Worm (Caenorhabditis elegans) whole organism, L4/young adult: Measurements from ENCODE around the gene F57B9.8.

Experiments
- W03F9.2 ChIP-seq: fragments of 150-350 bp; optimal IDR thresholded peaks from 2 replicates; lab custom pipeline; 2014; ENCODE audit warnings: missing biosample characterization, missing genetic modification characterization
- dao-5 ChIP-seq: sonication (generic microtip); optimal IDR thresholded peaks from 2 replicates; lab custom pipeline; 2016; ENCODE audit warnings: missing genotype, missing genetic modification characterization, moderate library complexity, missing compliant biosample characterization
- him-1 ChIP-seq: sonication (generic microtip); optimal IDR thresholded peaks from 2 replicates; lab custom pipeline; 2016; ENCODE audit warnings: missing genotype, missing genetic modification reagents, missing genetic modification characterization, missing compliant biosample characterization

The F57B9.8 gene

DNA sequence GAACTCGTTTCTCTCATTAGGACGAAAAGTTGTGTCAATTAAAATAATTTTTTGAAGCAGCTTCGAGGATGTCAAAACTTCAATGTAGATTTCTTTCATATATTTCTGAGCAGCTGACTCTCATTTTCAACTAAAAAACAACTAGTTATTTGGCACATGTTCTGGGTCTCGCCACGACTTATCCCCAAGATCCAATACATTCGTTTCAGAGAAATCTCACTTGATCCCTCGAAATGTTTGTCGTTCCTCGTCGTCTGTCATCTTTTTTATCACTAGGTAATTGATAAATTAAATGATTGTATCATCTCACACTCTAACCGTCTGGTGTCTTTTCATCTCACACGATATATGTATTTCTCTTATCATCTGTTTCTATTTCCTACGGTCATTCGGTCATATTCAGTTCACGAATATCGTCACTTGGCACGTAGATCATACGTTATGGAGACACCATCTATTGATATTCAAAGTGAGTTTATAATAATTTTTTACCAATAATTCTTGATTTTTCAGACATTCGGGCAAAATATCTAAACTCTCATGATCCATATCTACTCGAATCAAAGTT, 26.9 kb upstream of the F57B9.8 start, which contains the start of the genes rpn-6.1 and F57B9.1:
rpn-6.1 (minus strand) TSS at position 65 of the 568 bp plus-strand sequence.
F57B9.1 (plus strand) TSS at position 154 of the 568 bp plus-strand sequence.
- no peak for TF ChIP-seq dao-5 (tag; lab: Kevin White, UChicago)
- no peak for TF ChIP-seq him-1 (tag; lab: Kevin White, UChicago)
- TF ChIP-seq W03F9.2 (tag; lab: Kevin White, UChicago) = no peak

ce11 chrIII:6961167-6961566, 26.0 kb upstream of the F57B9.8 start:
- TF ChIP-seq W03F9.2 (tag; lab: Kevin White, UChicago) = peak; percentile 42
- no peak for TF ChIP-seq him-1 (tag; lab: Kevin White, UChicago)

ce11 chrIII:6958674-6959241, 23.6 kb upstream of the F57B9.8 start:
- no peak for TF ChIP-seq him-1 (tag; lab: Kevin White, UChicago)
- no peak for TF ChIP-seq W03F9.2 (tag; lab: Kevin White, UChicago)
- TF ChIP-seq dao-5 (tag; lab: Kevin White, UChicago) = no peak

- no peak for TF ChIP-seq him-1 (tag; lab: Kevin White, UChicago)
- no peak for TF ChIP-seq dao-5 (tag; lab: Kevin White, UChicago)
- no peak for TF ChIP-seq W03F9.2 (tag; lab: Kevin White, UChicago)
Observed at ce11 chrIII:6955766-6956165, 20.6 kb upstream of the F57B9.8 start.

ce11 chrIII:6953978-6954377, 18.9 kb upstream of the F57B9.8 start:
- TF ChIP-seq dao-5 (tag; lab: Kevin White, UChicago) (no peak), him-1 (tag; lab: Kevin White, UChicago) (no peak), W03F9.2 (tag; lab: Kevin White, UChicago) (no peak)

DNA sequence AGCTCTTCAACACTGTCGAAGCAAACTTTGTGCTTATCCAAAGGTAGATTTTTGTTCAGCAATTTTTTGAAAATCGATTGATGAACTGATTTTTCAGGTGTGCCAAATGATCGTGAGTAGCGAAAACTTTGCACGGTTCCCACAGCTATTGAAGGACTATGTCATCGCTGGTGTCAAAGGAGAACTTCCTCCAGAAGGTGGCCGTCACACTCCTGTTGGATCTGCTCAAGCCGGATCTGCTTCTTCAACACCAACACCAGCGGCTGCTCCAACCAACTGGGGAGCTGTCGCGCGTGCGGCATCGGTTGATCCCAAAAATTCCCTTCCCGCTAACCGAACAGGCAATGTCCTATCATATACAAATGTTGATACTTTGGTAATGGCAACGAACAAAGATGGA, 18.3 kb upstream of the F57B9.8 start:
- TF ChIP-seq W03F9.2 (tag; lab: Kevin White, UChicago) (no peak), dao-5 (tag; lab: Kevin White, UChicago) (no peak), him-1 (tag; lab: Kevin White, UChicago) (no peak)

DNA sequence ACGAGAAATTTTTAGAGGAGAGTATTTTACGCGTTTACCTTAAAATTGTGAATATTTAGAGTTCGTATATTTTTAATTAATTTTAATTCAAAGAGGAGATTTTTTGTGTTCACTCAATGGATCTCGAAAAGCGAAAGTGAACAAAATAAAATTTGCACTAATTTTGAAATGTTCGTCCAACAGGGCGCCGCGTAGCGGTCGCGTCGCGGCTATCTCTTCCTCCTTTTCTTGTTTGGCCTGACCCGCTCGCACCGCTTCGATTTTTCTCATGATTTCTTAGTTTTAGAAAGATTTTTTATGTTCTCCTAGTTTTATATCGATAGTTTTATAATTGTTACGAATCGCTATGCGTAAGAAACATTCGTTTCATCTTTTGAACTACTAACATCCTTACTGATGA, 16.3 kb upstream of the F57B9.8 start:
- TF ChIP-seq W03F9.2 (tag; lab: Kevin White, UChicago) (no peak), dao-5 (tag; lab: Kevin White, UChicago) (no peak), him-1 (tag; lab: Kevin White, UChicago) (no peak)

DNA sequence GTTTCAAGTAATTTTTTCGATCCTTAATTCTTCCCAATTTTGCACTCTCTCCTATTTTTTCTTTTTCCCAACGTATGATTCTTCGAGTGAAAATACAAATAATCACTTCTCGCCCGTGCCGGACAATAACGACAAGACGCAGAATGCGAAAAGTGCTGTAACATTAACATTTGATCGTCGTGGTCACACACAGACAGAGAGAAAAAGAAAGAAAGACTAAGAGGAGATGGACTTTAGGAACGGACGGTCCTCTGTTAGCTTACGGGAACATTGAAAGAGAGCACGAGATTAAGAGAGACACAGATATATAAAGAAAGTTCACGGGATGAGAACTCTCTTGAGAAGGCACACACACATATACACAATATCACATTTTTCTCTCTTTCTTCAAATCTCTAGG, 12.8 kb upstream of the F57B9.8 start:
- no peak for TF ChIP-seq dao-5 (tag; lab: Kevin White, UChicago)
- TF ChIP-seq him-1 (tag; lab: Kevin White, UChicago) = no peak
- no peak for TF ChIP-seq W03F9.2 (tag; lab: Kevin White, UChicago)

ce11 chrIII:6946382-6946781, 11.3 kb upstream of the F57B9.8 start, which contains the start of gene let-711:
let-711 (plus strand) TSS chrIII:6946718.
- no peak for TF ChIP-seq dao-5 (tag; lab: Kevin White, UChicago)
- TF ChIP-seq him-1 (tag; lab: Kevin White, UChicago) = no peak
- TF ChIP-seq W03F9.2 (tag; lab: Kevin White, UChicago) = no peak

DNA sequence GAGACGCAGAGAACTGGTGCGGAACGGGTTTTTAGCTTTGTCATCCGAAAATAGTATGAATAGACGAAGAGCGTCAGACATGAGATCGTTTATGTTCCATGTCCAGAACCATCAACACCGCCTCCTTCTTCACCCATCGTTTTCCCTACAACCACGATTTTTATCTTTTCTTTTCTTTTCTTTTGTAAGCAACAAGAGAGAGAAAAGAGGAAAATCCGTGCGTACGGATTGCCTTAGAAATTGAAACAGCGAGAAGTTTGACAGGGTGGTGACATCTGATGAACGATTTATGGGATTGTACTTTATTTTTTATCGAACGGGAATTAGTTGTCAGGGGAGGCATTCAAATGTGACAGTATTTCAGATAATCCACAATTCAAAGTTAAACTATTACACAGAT, 10.6 kb upstream of the F57B9.8 start, which contains the start of gene abu-13:
abu-13 (minus strand) TSS at position 152 of the 400 bp plus-strand sequence.
- TF ChIP-seq him-1 (tag; lab: Kevin White, UChicago) = no peak
- TF ChIP-seq dao-5 (tag; lab: Kevin White, UChicago) = no peak
- TF ChIP-seq W03F9.2 (tag; lab: Kevin White, UChicago) = no peak

DNA sequence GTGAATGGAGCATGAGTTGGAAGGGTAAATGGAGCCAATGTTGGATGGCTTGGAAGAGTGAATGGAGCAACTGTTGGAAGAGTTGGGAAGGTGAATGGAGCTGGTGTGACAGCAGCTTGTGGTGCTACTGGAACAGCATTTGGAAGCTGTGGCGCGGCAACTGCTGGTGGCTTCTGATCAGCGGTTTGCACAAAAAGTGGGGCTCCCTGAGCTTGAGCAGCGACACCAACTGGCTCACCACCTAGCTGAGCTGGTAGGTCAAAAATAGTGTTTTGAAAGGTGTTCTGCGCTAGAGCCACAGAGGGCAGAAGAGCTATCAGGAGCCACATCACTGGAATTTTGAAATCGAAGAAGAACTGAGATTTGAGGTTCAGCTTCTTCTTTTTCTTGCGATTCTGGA, 10.2 kb upstream of the F57B9.8 start:
- no peak for TF ChIP-seq W03F9.2 (tag; lab: Kevin White, UChicago)
- no peak for TF ChIP-seq dao-5 (tag; lab: Kevin White, UChicago)
- TF ChIP-seq him-1 (tag; lab: Kevin White, UChicago) = no peak

ce11 chrIII:6939523-6939922, 4.4 kb upstream of the F57B9.8 start, which contains the start of gene F57B9.3:
F57B9.3 (plus strand) TSS chrIII:6939823.
- TF ChIP-seq him-1 (tag; lab: Kevin White, UChicago) (no peak), dao-5 (tag; lab: Kevin White, UChicago) (no peak), W03F9.2 (tag; lab: Kevin White, UChicago) (no peak)

DNA sequence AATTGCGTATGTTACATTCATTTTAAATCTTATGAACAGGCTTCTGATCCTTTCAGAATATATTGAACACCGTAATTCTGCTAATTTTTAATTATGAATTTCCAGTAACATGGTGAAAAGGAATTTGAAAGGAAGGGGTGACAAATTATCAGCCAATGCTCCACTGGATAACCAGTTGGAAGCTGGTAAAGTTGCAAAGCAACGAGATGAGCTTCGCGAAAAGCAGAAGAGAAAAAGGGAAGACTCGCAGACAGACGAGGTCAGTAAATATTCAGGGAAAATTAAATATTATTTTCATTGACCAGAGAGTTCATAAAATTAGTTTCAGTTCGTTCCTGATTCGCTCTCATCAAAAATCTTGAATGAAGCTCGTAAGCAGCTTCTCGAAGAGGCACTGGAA, 3.2 kb downstream of the F57B9.8 start, which contains the start of gene byn-1:
byn-1 (plus strand) TSS at position 106 of the 400 bp plus-strand sequence.
- no peak for TF ChIP-seq W03F9.2 (tag; lab: Kevin White, UChicago)
- no peak for TF ChIP-seq him-1 (tag; lab: Kevin White, UChicago)
